Worm (Caenorhabditis elegans) whole organism, L1 larva: ENCODE measurements around the gene Y49E10.18.

Experiments used
- C04F5.9 ChIP-seq: sonication (generic microtip); optimal IDR thresholded peaks from 2 replicates; lab custom pipeline; 2016; ENCODE audit warnings: missing genetic modification characterization, missing compliant biosample characterization
- C34B4.2 ChIP-seq: sonication (generic microtip); optimal IDR thresholded peaks from 2 replicates; lab custom pipeline; 2017; ENCODE audit warnings: mild to moderate bottlenecking, missing genetic modification characterization, missing compliant biosample characterization
- Y116A8C.19 ChIP-seq: sonication (generic microtip); optimal IDR thresholded peaks from 2 replicates; lab custom pipeline; 2016; ENCODE audit warnings: missing compliant biosample characterization, missing genetic modification characterization, borderline replicate concordance
- aha-1 ChIP-seq: fragments of 150-350 bp; optimal IDR thresholded peaks from 2 replicates; lab custom pipeline; 2014; ENCODE audit warnings: missing biosample characterization, missing genetic modification characterization
- blmp-1 ChIP-seq: fragments of 150-350 bp; optimal IDR thresholded peaks from 2 replicates; lab custom pipeline; 2014; ENCODE audit warnings: missing biosample characterization, missing genetic modification characterization
- ceh-8 ChIP-seq: fragments of 200-800 bp; sonication (Bioruptor generic); optimal IDR thresholded peaks from 2 replicates; lab custom pipeline; 2018; ENCODE audit warnings: mild to moderate bottlenecking, missing genetic modification characterization, moderate library complexity, missing compliant biosample characterization
- ceh-90 ChIP-seq: sonication (generic microtip); optimal IDR thresholded peaks from 2 replicates; lab custom pipeline; 2016; ENCODE audit warnings: missing genetic modification characterization, missing compliant biosample characterization
- dpl-1 ChIP-seq, 3 experiments: fragments of 150-350 bp in 2 of 3; sonication (generic microtip) in 1 of 3; optimal IDR thresholded peaks; 2 replicates each; lab custom pipeline; 2014 to 2017; ENCODE audit warnings: missing biosample characterization in 3 of 3, missing genetic modification characterization in 3 of 3, missing genetic modification reagents in 3 of 3
- dsc-1 ChIP-seq: sonication (generic microtip); optimal IDR thresholded peaks from 2 replicates; lab custom pipeline; 2016; ENCODE audit warnings: mild to moderate bottlenecking, missing genetic modification characterization, missing compliant biosample characterization
- efl-1 ChIP-seq, 4 experiments: fragments of 150-350 bp; optimal IDR thresholded peaks in 3 of 4; peaks in 1 of 4; 1 replicate in 1 of 4; 2 replicates in 3 of 4; lab custom pipeline; 2014; ENCODE audit warnings: missing biosample characterization in 2 of 4, missing genetic modification characterization in 2 of 4, missing genetic modification reagents in 2 of 4
- elt-2 ChIP-seq: sonication (generic microtip); optimal IDR thresholded peaks from 2 replicates; lab custom pipeline; 2016; ENCODE audit warnings: missing genetic modification characterization, mild to moderate bottlenecking, inconsistent platforms, missing compliant biosample characterization, missing genetic modification reagents
- elt-3 ChIP-seq, 6 experiments: fragments of 150-350 bp in 1 of 6; sonication (generic microtip); optimal IDR thresholded peaks; 2 replicates each; lab custom pipeline; 2017 to 2018; ENCODE audit warnings: missing biosample characterization in 6 of 6, missing genetic modification characterization in 6 of 6, inconsistent platforms in 1 of 6
- ets-5 ChIP-seq: fragments of 200-800 bp; sonication (Bioruptor generic); IDR thresholded peaks from 2 replicates; pipeline ENCODE4 v1.3.6; 2022; ENCODE audit warnings: missing genetic modification characterization, missing compliant biosample characterization
- fkh-10 ChIP-seq: sonication (generic microtip); optimal IDR thresholded peaks from 2 replicates; lab custom pipeline; 2017; ENCODE audit warnings: missing biosample characterization, missing genetic modification reagents, missing genetic modification characterization
- fkh-8 ChIP-seq: sonication (generic microtip); optimal IDR thresholded peaks from 2 replicates; lab custom pipeline; 2016; ENCODE audit warnings: mild to moderate bottlenecking, missing genetic modification characterization, missing compliant biosample characterization
- fos-1 ChIP-seq: fragments of 150-350 bp; optimal IDR thresholded peaks from 2 replicates; lab custom pipeline; 2014; ENCODE audit warnings: missing biosample characterization, missing genetic modification characterization
- grh-1 ChIP-seq: fragments of 200-800 bp; sonication (Bioruptor generic); IDR thresholded peaks from 2 replicates; pipeline ENCODE4 v1.3.6; 2022; ENCODE audit warnings: missing genetic modification reagents, missing genetic modification characterization, missing compliant biosample characterization
- hlh-17 ChIP-seq: fragments of 200-800 bp; sonication (Bioruptor generic); optimal IDR thresholded peaks from 2 replicates; lab custom pipeline; 2018; ENCODE audit warnings: missing genetic modification characterization, mild to moderate bottlenecking, missing compliant biosample characterization, moderate library complexity, borderline replicate concordance
- hlh-4 ChIP-seq: sonication (generic microtip); optimal IDR thresholded peaks from 2 replicates; lab custom pipeline; 2016; ENCODE audit warnings: mild to moderate bottlenecking, missing genetic modification characterization, missing compliant biosample characterization
- hpl-2 ChIP-seq: fragments of 150-350 bp; optimal IDR thresholded peaks from 2 replicates; lab custom pipeline; 2014; ENCODE audit warnings: missing biosample characterization, missing genetic modification reagents, missing genetic modification characterization
- irx-1 ChIP-seq: sonication (generic microtip); optimal IDR thresholded peaks from 2 replicates; lab custom pipeline; 2016; ENCODE audit warnings: missing genetic modification characterization, missing compliant biosample characterization
- isw-1 ChIP-seq: fragments of 200-800 bp; sonication (Bioruptor generic); IDR thresholded peaks from 2 replicates; pipeline ENCODE4 v1.3.6; 2022; ENCODE audit warnings: missing genetic modification characterization, missing compliant biosample characterization
- lin-13 ChIP-seq: fragments of 150-350 bp; optimal IDR thresholded peaks from 2 replicates; lab custom pipeline; 2014; ENCODE audit warnings: missing biosample characterization, missing genetic modification reagents, missing genetic modification characterization
- lin-15B ChIP-seq: fragments of 150-350 bp; sonication (generic microtip); optimal IDR thresholded peaks from 3 replicates; lab custom pipeline; 2014; ENCODE audit warnings: missing biosample characterization, missing genetic modification characterization
- lin-35 ChIP-seq, 2 experiments: fragments of 150-350 bp; optimal IDR thresholded peaks; 2 replicates each; lab custom pipeline; 2014; ENCODE audit warnings: missing biosample characterization in 2 of 2, missing genetic modification characterization in 2 of 2, missing genetic modification reagents in 2 of 2
- lir-3 ChIP-seq: sonication (generic microtip); optimal IDR thresholded peaks from 2 replicates; lab custom pipeline; 2016; ENCODE audit warnings: mild to moderate bottlenecking, missing genetic modification characterization, moderate library complexity, missing compliant biosample characterization; ENCODE audit not compliant: poor library complexity
- mab-9 ChIP-seq: fragments of 200-800 bp; sonication (Bioruptor generic); IDR thresholded peaks from 2 replicates; pipeline ENCODE4 v1.3.6; 2022; ENCODE audit warnings: missing genetic modification reagents, missing genetic modification characterization, missing compliant biosample characterization
- mef-2 ChIP-seq: fragments of 150-350 bp; optimal IDR thresholded peaks from 2 replicates; lab custom pipeline; 2014; ENCODE audit warnings: missing biosample characterization, missing genetic modification characterization
- nhr-11 ChIP-seq: fragments of 150-350 bp; optimal IDR thresholded peaks from 2 replicates; lab custom pipeline; 2014; ENCODE audit warnings: missing biosample characterization, missing genetic modification characterization
- nhr-12 ChIP-seq: sonication (generic microtip); optimal IDR thresholded peaks from 2 replicates; lab custom pipeline; 2017; ENCODE audit warnings: missing biosample characterization, missing genetic modification characterization
- nhr-47 ChIP-seq: sonication (generic microtip); optimal IDR thresholded peaks from 2 replicates; lab custom pipeline; 2016; ENCODE audit warnings: mild to moderate bottlenecking, missing genetic modification characterization, moderate library complexity, missing compliant biosample characterization
- nhr-71 ChIP-seq: sonication (generic microtip); optimal IDR thresholded peaks from 2 replicates; lab custom pipeline; 2016; ENCODE audit warnings: mild to moderate bottlenecking, missing genetic modification characterization, moderate library complexity, missing compliant biosample characterization
- nhr-76 ChIP-seq: sonication (generic microtip); optimal IDR thresholded peaks from 2 replicates; lab custom pipeline; 2017; ENCODE audit warnings: missing biosample characterization, missing genetic modification characterization
- nhr-85 ChIP-seq: sonication (generic microtip); peaks from one replicate; lab custom pipeline; 2016; ENCODE audit warnings: missing genetic modification characterization, inconsistent platforms, missing compliant biosample characterization
- pag-3 ChIP-seq: sonication (generic microtip); optimal IDR thresholded peaks from 2 replicates; lab custom pipeline; 2017; ENCODE audit warnings: missing genetic modification characterization, mild to moderate bottlenecking, missing compliant biosample characterization, antibody characterized with exemption, borderline replicate concordance; ENCODE audit not compliant: insufficient read depth
- skn-1 ChIP-seq: fragments of 150-350 bp; optimal IDR thresholded peaks from 2 replicates; lab custom pipeline; 2014; ENCODE audit warnings: missing biosample characterization, missing genetic modification characterization
- sox-4 ChIP-seq: sonication (generic microtip); optimal IDR thresholded peaks from 2 replicates; lab custom pipeline; 2016; ENCODE audit warnings: missing genetic modification characterization, missing compliant biosample characterization
- sptf-1 ChIP-seq: fragments of 150-350 bp; optimal IDR thresholded peaks from 2 replicates; lab custom pipeline; 2014; ENCODE audit warnings: missing biosample characterization, missing genetic modification characterization
- tbx-2 ChIP-seq: sonication (generic microtip); optimal IDR thresholded peaks from 2 replicates; lab custom pipeline; 2016; ENCODE audit warnings: missing genetic modification characterization, missing compliant biosample characterization
- unc-130 ChIP-seq: fragments of 150-350 bp; optimal IDR thresholded peaks from 2 replicates; lab custom pipeline; 2017; ENCODE audit warnings: missing biosample characterization, missing genetic modification characterization, inconsistent platforms
- unc-62 ChIP-seq: fragments of 150-350 bp; optimal IDR thresholded peaks from 2 replicates; lab custom pipeline; 2014; ENCODE audit warnings: missing biosample characterization, missing genetic modification reagents, missing genetic modification characterization
- unc-98 ChIP-seq: fragments of 200-800 bp; sonication (Bioruptor generic); IDR thresholded peaks from 2 replicates; pipeline ENCODE4 v1.3.6; 2022; ENCODE audit warnings: missing genetic modification characterization, missing compliant biosample characterization
- xbp-1 ChIP-seq: sonication (generic microtip); optimal IDR thresholded peaks from 2 replicates; lab custom pipeline; 2016; ENCODE audit warnings: missing genetic modification characterization, missing compliant biosample characterization
- ztf-11 ChIP-seq, 2 experiments: sonication (generic microtip); optimal IDR thresholded peaks; 2 replicates each; lab custom pipeline; 2016 to 2017; ENCODE audit warnings: missing genetic modification characterization in 2 of 2, missing biosample characterization in 1 of 2, missing compliant biosample characterization in 1 of 2
- ztf-4 ChIP-seq: fragments of 150-350 bp; optimal IDR thresholded peaks from 2 replicates; lab custom pipeline; 2014; ENCODE audit warnings: missing biosample characterization, missing genetic modification characterization

The Y49E10.18 gene

DNA sequence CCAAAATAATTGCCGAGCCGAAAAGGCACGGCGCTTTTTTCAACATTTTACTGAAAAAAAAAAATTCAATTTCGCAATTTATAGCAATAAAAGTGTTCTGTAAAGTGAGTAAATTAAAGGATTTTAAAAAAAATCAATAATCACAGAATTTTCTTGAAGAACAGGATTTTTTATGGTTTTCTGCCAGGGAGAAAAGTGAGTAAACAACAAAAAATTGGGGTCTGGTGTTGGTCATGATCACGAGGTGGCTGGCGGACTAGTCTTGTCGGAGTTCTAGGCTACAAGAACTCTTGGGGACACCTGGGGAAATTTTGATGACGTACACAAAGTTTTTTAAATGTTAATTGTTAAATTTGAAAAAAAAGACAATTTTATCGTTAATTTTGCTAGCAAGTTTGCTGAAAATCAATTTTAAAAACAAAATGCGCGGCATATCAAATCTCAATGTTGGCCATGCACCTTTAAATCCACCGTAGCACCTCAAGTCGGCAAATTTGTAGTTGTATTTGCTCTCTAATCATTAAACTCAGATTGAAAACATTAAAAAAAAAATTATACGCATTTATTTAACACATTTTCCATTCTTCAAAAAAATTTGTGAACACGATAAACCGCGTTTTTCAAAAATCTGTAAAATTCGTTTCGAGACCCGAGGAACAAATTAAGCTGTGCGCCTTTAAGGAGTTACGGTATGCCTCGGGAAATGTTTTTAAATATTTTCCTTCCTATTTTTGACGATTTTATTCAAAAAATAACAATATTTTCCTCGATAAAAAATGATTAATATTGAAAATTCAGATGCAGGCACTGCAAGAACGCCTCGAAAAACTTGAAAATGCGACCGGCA lies 11.1 kb upstream of the Y49E10.18 start, which contains the start of the genes scav-3 and Y49E10.21 (continued):
- no peak for TF ChIP-seq nhr-11 (tag; lab: Kevin White, UChicago)
- TF ChIP-seq ztf-11 (tag; optimal IDR thresholded peaks at IDR 0.05; lab: Kevin White, UChicago) = no peak
- peak in 1 of 6 experiments; percentile 18 for TF ChIP-seq elt-3 (tag; optimal IDR thresholded peaks at IDR 0.05; lab: Kevin White, UChicago)
- no peak for TF ChIP-seq lin-13 (GFP tag; lab: Kevin White, UChicago)
- no peak for TF ChIP-seq hpl-2
- no peak for TF ChIP-seq isw-1 (GFP tag; lab: Robert Waterston, UW)
- no peak for TF ChIP-seq nhr-71 (tag; lab: Kevin White, UChicago)
- TF ChIP-seq lir-3 (tag; lab: Kevin White, UChicago) = no peak
- TF ChIP-seq elt-2 (tag; lab: Kevin White, UChicago) = no peak
- no peak for TF ChIP-seq lin-15B (tag; lab: Kevin White, UChicago)
- no peak for TF ChIP-seq hlh-4
- TF ChIP-seq fos-1 = no peak
- no peak for TF ChIP-seq aha-1 (tag; lab: Kevin White, UChicago)
- TF ChIP-seq xbp-1 (tag; lab: Kevin White, UChicago) = peak; percentile 41
- no peak for TF ChIP-seq sox-4 (tag; lab: Kevin White, UChicago)
- no peak for TF ChIP-seq unc-98 (GFP tag; lab: Robert Waterston, UW)
- TF ChIP-seq C04F5.9 (tag; lab: Kevin White, UChicago) = no peak
- peak; percentile 74 for TF ChIP-seq nhr-85 (tag; lab: Kevin White, UChicago)
- no peak for TF ChIP-seq fkh-8 (tag; lab: Kevin White, UChicago)
- no peak for TF ChIP-seq C34B4.2 (tag; lab: Kevin White, UChicago)
- TF ChIP-seq dsc-1 = no peak
- TF ChIP-seq unc-130 (tag; lab: Kevin White, UChicago) = no peak
- no peak for TF ChIP-seq ets-5 (GFP tag; lab: Robert Waterston, UW)
- no peak for TF ChIP-seq ceh-8 (GFP tag; lab: Kevin White, UChicago)
- peak; percentile 31 for TF ChIP-seq blmp-1
- no peak for TF ChIP-seq hlh-17 (GFP tag; lab: Kevin White, UChicago)
- peak; percentile 44 to 52 for TF ChIP-seq efl-1 (optimal IDR thresholded peaks at IDR 0.05; lab: Kevin White, UChicago)
- TF ChIP-seq efl-1 (GFP tag; optimal IDR thresholded peaks at IDR 0.05 in 1 of 2; lab: Kevin White, UChicago) = peak; percentile 21 to 61
- TF ChIP-seq unc-62 (GFP tag; lab: Kevin White, UChicago) = no peak
- no peak for TF ChIP-seq fkh-10 (GFP tag; lab: Kevin White, UChicago)
- TF ChIP-seq nhr-12 (tag; lab: Kevin White, UChicago) = no peak
- no peak for TF ChIP-seq Y116A8C.19 (tag; lab: Kevin White, UChicago)
- TF ChIP-seq ceh-90 (tag; lab: Kevin White, UChicago) = no peak

DNA sequence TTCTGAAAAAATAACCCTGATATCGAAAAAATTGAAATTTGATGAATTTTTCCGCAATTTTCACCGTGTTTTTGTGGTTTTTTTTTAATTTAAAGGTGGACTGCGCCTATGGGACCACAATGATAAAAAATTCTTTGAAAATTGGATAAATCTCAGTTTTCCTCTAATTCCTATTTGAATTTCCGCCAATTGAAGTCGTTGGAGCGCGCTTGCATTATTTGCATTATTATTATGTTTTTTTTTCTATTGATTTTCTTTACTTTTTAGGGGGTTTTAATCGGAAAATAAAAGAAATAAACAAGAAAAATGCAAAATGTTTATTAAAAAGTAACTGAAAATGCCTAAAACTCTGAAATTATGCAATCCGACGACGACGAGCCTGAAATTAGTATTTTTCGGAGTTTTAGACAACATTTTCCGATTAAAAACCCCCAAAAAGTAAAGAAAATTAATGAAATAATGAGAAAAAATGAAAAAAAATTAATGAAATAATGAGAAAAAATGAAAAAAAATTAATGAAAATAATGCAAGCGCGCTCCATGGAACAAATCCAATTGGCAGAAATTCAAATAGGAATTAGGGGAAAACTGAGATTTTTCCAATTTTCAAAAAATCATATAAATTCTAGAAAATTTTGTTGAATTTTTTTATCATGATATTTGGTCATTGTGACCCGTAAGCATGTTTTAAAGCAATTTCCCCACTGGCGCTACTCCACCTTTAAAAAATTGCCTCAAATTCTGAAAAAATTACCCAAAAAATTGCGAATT lies 9.9 kb upstream of the Y49E10.18 start:
- TF ChIP-seq nhr-47 = no peak
- no peak for TF ChIP-seq Y116A8C.19 (tag; lab: Kevin White, UChicago)
- TF ChIP-seq irx-1 (tag; lab: Kevin White, UChicago) = no peak
- TF ChIP-seq unc-130 (tag; lab: Kevin White, UChicago) = no peak
- TF ChIP-seq fkh-8 (tag; lab: Kevin White, UChicago) = no peak
- TF ChIP-seq fkh-10 (GFP tag; lab: Kevin White, UChicago) = no peak
- TF ChIP-seq efl-1 (optimal IDR thresholded peaks at IDR 0.05; lab: Kevin White, UChicago) = peak in 1 of 2 experiments; percentile 53
- peak; percentile 34 to 95 for TF ChIP-seq efl-1 (GFP tag; optimal IDR thresholded peaks at IDR 0.05 in 1 of 2; lab: Kevin White, UChicago)
- TF ChIP-seq grh-1 (GFP tag; lab: Robert Waterston, UW) = no peak
- no peak for TF ChIP-seq aha-1 (tag; lab: Kevin White, UChicago)
- peak in 1 of 2 experiments; percentile 13 for TF ChIP-seq lin-35 (GFP tag; optimal IDR thresholded peaks at IDR 0.05; lab: Kevin White, UChicago)
- TF ChIP-seq sptf-1 = no peak
- no peak for TF ChIP-seq nhr-71 (tag; lab: Kevin White, UChicago)
- no peak for TF ChIP-seq mef-2 (tag; lab: Kevin White, UChicago)
- TF ChIP-seq ceh-8 (GFP tag; lab: Kevin White, UChicago) = no peak
- no peak for TF ChIP-seq mab-9 (GFP tag; lab: Robert Waterston, UW)
- TF ChIP-seq isw-1 (GFP tag; lab: Robert Waterston, UW) = no peak
- no peak for TF ChIP-seq pag-3 (tag; lab: Kevin White, UChicago)
- no peak for TF ChIP-seq sox-4 (tag; lab: Kevin White, UChicago)
- TF ChIP-seq dpl-1 (GFP tag; optimal IDR thresholded peaks at IDR 0.05; lab: Kevin White, UChicago) = peak in 2 of 3 experiments; percentile 23 to 39
- no peak for TF ChIP-seq fos-1
- no peak for TF ChIP-seq skn-1
- TF ChIP-seq tbx-2 (tag; lab: Kevin White, UChicago) = no peak
- no peak for TF ChIP-seq C34B4.2 (tag; lab: Kevin White, UChicago)
- no peak for TF ChIP-seq nhr-85 (tag; lab: Kevin White, UChicago)
- no peak for TF ChIP-seq nhr-76 (tag; lab: Kevin White, UChicago)
- peak; percentile 79 for TF ChIP-seq ztf-4 (tag; lab: Kevin White, UChicago)
